Worm (Caenorhabditis elegans) whole organism, mixed stage, embryonic: Measurements from ENCODE around the gene F49E8.6.

Source experiments
- bed-3 ChIP-seq: fragments of 200-800 bp; sonication (Bioruptor generic); optimal IDR thresholded peaks from 3 replicates; lab custom pipeline; 2018; ENCODE audit warnings: mild to moderate bottlenecking, missing genetic modification characterization, moderate library complexity, missing compliant biosample characterization
- elt-3 ChIP-seq: fragments of 150-350 bp; optimal IDR thresholded peaks from 2 replicates; lab custom pipeline; 2014; ENCODE audit warnings: missing biosample characterization, missing genetic modification characterization
- nhr-237 ChIP-seq: fragments of 150-350 bp; optimal IDR thresholded peaks from 2 replicates; lab custom pipeline; 2014; ENCODE audit warnings: missing biosample characterization, missing genetic modification characterization
- nhr-28 ChIP-seq: fragments of 150-350 bp; optimal IDR thresholded peaks from 2 replicates; lab custom pipeline; 2014; ENCODE audit warnings: missing biosample characterization, missing genetic modification characterization
- nhr-76 ChIP-seq: sonication (generic microtip); optimal IDR thresholded peaks from 2 replicates; lab custom pipeline; 2017; ENCODE audit warnings: missing biosample characterization, missing genetic modification characterization
- snpc-4 ChIP-seq: fragments of 150-350 bp; optimal IDR thresholded peaks from 2 replicates; lab custom pipeline; 2014; ENCODE audit warnings: missing biosample characterization, missing genetic modification characterization

DNA sequence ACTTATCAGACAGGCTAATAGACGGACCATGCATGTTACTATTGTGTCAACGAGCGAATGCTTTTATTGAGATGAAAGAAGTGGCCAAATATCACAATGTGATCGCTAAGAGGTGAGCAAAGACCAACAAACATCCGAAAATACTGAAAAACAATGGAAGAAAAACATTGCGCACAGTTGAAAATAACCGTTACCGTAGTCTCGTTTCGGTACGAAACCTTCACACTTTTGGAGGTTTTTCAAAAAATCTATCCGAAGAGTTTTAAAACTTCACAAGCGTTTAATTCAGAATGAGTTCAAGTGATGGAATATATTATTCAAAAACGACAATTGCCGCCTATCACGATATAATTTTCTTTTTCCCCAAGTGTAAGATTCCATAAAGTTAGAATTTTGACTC, 45.6 kb downstream of the F49E8.6 start:
- TF ChIP-seq nhr-76 (tag; lab: Kevin White, UChicago) = no peak
- no peak for TF ChIP-seq elt-3 (tag; lab: Kevin White, UChicago)
- no peak for TF ChIP-seq nhr-28 (tag; lab: Kevin White, UChicago)
- no peak for TF ChIP-seq bed-3 (GFP tag; lab: Kevin White, UChicago)
- TF ChIP-seq nhr-237 = no peak
- TF ChIP-seq snpc-4 (tag; lab: Kevin White, UChicago) = no peak
